Fruit fly (Drosophila melanogaster) Kc167 (cell line): Measurements from ENCODE around the gene Mcm3.

Source experiments
- Myc ChIP-seq: fragments of >200 bp; optimal IDR thresholded peaks from 2 replicates; lab custom pipeline; 2017; ENCODE audit warnings: missing external identifiers
- Sin3A ChIP-seq: fragments of >200 bp; optimal IDR thresholded peaks from 2 replicates; lab custom pipeline; 2018; ENCODE audit warnings: missing external identifiers
- h ChIP-seq: fragments of >200 bp; optimal IDR thresholded peaks from 3 replicates; lab custom pipeline; 2018; ENCODE audit warnings: missing external identifiers
- insv ChIP-seq: fragments of >200 bp; optimal IDR thresholded peaks from 3 replicates; lab custom pipeline; 2018; ENCODE audit warnings: missing external identifiers
- psq ChIP-seq: fragments of >200 bp; optimal IDR thresholded peaks from 2 replicates; lab custom pipeline; 2017; ENCODE audit warnings: missing external identifiers
- ttk ChIP-seq: sonication (Bioruptor generic); optimal IDR thresholded peaks from 2 replicates; lab custom pipeline; 2017; ENCODE audit warnings: missing external identifiers

Mcm3 gene

dm6 chrX:5323636-5324035 lies at the start of gene Mcm3:
Gene Mcm3, plus strand, starts transcription at chrX:5323855.
- no peak for TF ChIP-seq psq (lab: Kevin White, UChicago)
- no peak for TF ChIP-seq h (lab: Kevin White, UChicago)
- TF ChIP-seq ttk (lab: Kevin White, UChicago), result no peak
- TF ChIP-seq Myc (lab: Kevin White, UChicago), result no peak
- TF ChIP-seq insv, result no peak
- TF ChIP-seq Sin3A (lab: Kevin White, UChicago), result no peak

- TF ChIP-seq insv, result no peak
- TF ChIP-seq Myc (lab: Kevin White, UChicago), result no peak
- TF ChIP-seq Sin3A (lab: Kevin White, UChicago), result no peak
These were observed 37.8 kb upstream of the Mcm3 start for dm6 chrX:5285835-5286234.

- no peak for TF ChIP-seq psq (lab: Kevin White, UChicago)
- TF ChIP-seq insv, result no peak
- no peak for TF ChIP-seq Sin3A (lab: Kevin White, UChicago)
- no peak for TF ChIP-seq Myc (lab: Kevin White, UChicago)
- no peak for TF ChIP-seq h (lab: Kevin White, UChicago)
- no peak for TF ChIP-seq ttk (lab: Kevin White, UChicago)
These were observed 37.1 kb upstream of the Mcm3 start for dm6 chrX:5286513-5286912.

dm6 chrX:5289692-5290091 lies 34.0 kb upstream of the Mcm3 start:
- no peak for TF ChIP-seq psq (lab: Kevin White, UChicago)
- no peak for TF ChIP-seq h (lab: Kevin White, UChicago)
- TF ChIP-seq insv, result no peak
- no peak for TF ChIP-seq ttk (lab: Kevin White, UChicago)
- TF ChIP-seq Sin3A (lab: Kevin White, UChicago), result no peak
- no peak for TF ChIP-seq Myc (lab: Kevin White, UChicago)

- TF ChIP-seq ttk (lab: Kevin White, UChicago) (no peak), h (lab: Kevin White, UChicago) (no peak), psq (lab: Kevin White, UChicago) (no peak), Myc (lab: Kevin White, UChicago) (no peak), Sin3A (lab: Kevin White, UChicago) (no peak), insv (no peak)
These were observed 30.5 kb upstream of the Mcm3 start for dm6 chrX:5293141-5293540.

- TF ChIP-seq Myc (lab: Kevin White, UChicago) (no peak), Sin3A (lab: Kevin White, UChicago) (no peak), ttk (lab: Kevin White, UChicago) (no peak), insv (no peak), h (lab: Kevin White, UChicago) (no peak), psq (lab: Kevin White, UChicago) (no peak)
These were observed 27.9 kb upstream of the Mcm3 start, which contains the start of gene CG42749 for dm6 chrX:5295766-5296165. Gene CG42749, plus strand, starts transcription at chrX:5296066.

- no peak for TF ChIP-seq h (lab: Kevin White, UChicago)
- no peak for TF ChIP-seq ttk (lab: Kevin White, UChicago)
- no peak for TF ChIP-seq psq (lab: Kevin White, UChicago)
- TF ChIP-seq Myc (lab: Kevin White, UChicago), result no peak
- TF ChIP-seq Sin3A (lab: Kevin White, UChicago), result no peak
- TF ChIP-seq insv, result no peak
These were observed 23.7 kb upstream of the Mcm3 start for dm6 chrX:5299957-5300356.

dm6 chrX:5300623-5301283 lies 22.9 kb upstream of the Mcm3 start:
- no peak for TF ChIP-seq Sin3A (lab: Kevin White, UChicago)
- TF ChIP-seq h (lab: Kevin White, UChicago), result no peak
- TF ChIP-seq insv, result no peak
- no peak for TF ChIP-seq ttk (lab: Kevin White, UChicago)
- no peak for TF ChIP-seq psq (lab: Kevin White, UChicago)
- TF ChIP-seq Myc (lab: Kevin White, UChicago), result no peak

- TF ChIP-seq Sin3A (lab: Kevin White, UChicago), result no peak
- no peak for TF ChIP-seq insv
- no peak for TF ChIP-seq psq (lab: Kevin White, UChicago)
These were observed 18.1 kb upstream of the Mcm3 start, which contains the start of gene CG3323 for dm6 chrX:5305591-5305990. Gene CG3323, minus strand, starts transcription at chrX:5305691.

dm6 chrX:5307317-5307716 lies 16.3 kb upstream of the Mcm3 start, which contains the start of gene CG17764:
Gene CG17764, minus strand, starts transcription at chrX:5307417.
- TF ChIP-seq Myc (lab: Kevin White, UChicago), result no peak
- no peak for TF ChIP-seq h (lab: Kevin White, UChicago)
- TF ChIP-seq insv, result no peak
- no peak for TF ChIP-seq psq (lab: Kevin White, UChicago)
- no peak for TF ChIP-seq Sin3A (lab: Kevin White, UChicago)
- TF ChIP-seq ttk (lab: Kevin White, UChicago), result no peak

- no peak for TF ChIP-seq Myc (lab: Kevin White, UChicago)
- no peak for TF ChIP-seq Sin3A (lab: Kevin White, UChicago)
- no peak for TF ChIP-seq h (lab: Kevin White, UChicago)
- no peak for TF ChIP-seq ttk (lab: Kevin White, UChicago)
- TF ChIP-seq psq (lab: Kevin White, UChicago), result no peak
- no peak for TF ChIP-seq insv
These were observed 14.7 kb upstream of the Mcm3 start, which contains the start of the genes Cdk7 and snf for dm6 chrX:5308963-5309362. Gene Cdk7, minus strand, starts transcription at chrX:5308983. Gene snf, plus strand, starts transcription at chrX:5309242.

dm6 chrX:5311838-5312339 lies 11.8 kb upstream of the Mcm3 start, which contains the start of the genes TrxT and dhd:
Gene TrxT, minus strand, starts transcription at chrX:5311888.
Gene dhd, plus strand, starts transcription at chrX:5312171.
- TF ChIP-seq h (lab: Kevin White, UChicago) (no peak), psq (lab: Kevin White, UChicago) (no peak), Sin3A (lab: Kevin White, UChicago) (no peak), ttk (lab: Kevin White, UChicago) (no peak), Myc (lab: Kevin White, UChicago) (no peak), insv (no peak)
